Fruit fly (Drosophila melanogaster) whole organism, adult: ENCODE results near the gene fmt.
A peak's percentile ranks its signal among the peaks of the same experiment; 100 is the strongest.

ENCODE experiments used
- CG11617 ChIP-seq: fragments of 200-800 bp; sonication (Bioruptor generic); optimal IDR thresholded peaks from 2 replicates; lab custom pipeline; 2017; ENCODE audit warnings: mild to moderate bottlenecking, missing biosample characterization, missing genetic modification reagents, missing genetic modification characterization
- CG12768 ChIP-seq: fragments of 200-800 bp; sonication (Bioruptor generic); optimal IDR thresholded peaks from 2 replicates; lab custom pipeline; 2017; ENCODE audit warnings: missing biosample characterization, missing genetic modification characterization, mild to moderate bottlenecking, moderate library complexity, missing genetic modification reagents
- CG14711 ChIP-seq: fragments of 200-800 bp; sonication (Bioruptor generic); optimal IDR thresholded peaks from 2 replicates; lab custom pipeline; 2018; ENCODE audit warnings: missing biosample characterization, mild to moderate bottlenecking, missing genetic modification characterization, moderate library complexity
- CG1620 ChIP-seq: fragments of 200-800 bp; sonication (Bioruptor generic); optimal IDR thresholded peaks from 2 replicates; lab custom pipeline; 2016; ENCODE audit warnings: missing biosample characterization, missing genetic modification characterization
- CG33017 ChIP-seq: fragments of 200-800 bp; sonication (Bioruptor generic); optimal IDR thresholded peaks from 2 replicates; lab custom pipeline; 2018; ENCODE audit warnings: missing biosample characterization, mild to moderate bottlenecking, missing genetic modification characterization, moderate library complexity
- CG5204 ChIP-seq: fragments of 200-800 bp; sonication (Bioruptor generic); optimal IDR thresholded peaks from 2 replicates; lab custom pipeline; 2016; ENCODE audit warnings: missing biosample characterization, missing genetic modification characterization
- CG7045 ChIP-seq: fragments of 200-800 bp; sonication (Bioruptor generic); optimal IDR thresholded peaks from 2 replicates; lab custom pipeline; 2017; ENCODE audit warnings: missing biosample characterization, mild to moderate bottlenecking, missing genetic modification characterization
- CG7101 ChIP-seq: fragments of 200-800 bp; sonication (Bioruptor generic); optimal IDR thresholded peaks from 2 replicates; lab custom pipeline; 2018; ENCODE audit warnings: missing biosample characterization, mild to moderate bottlenecking, missing genetic modification characterization, moderate library complexity
- Clk ChIP-seq: fragments of 200-800 bp; sonication (Bioruptor generic); optimal IDR thresholded peaks from 2 replicates; lab custom pipeline; 2017; ENCODE audit warnings: missing biosample characterization, missing genetic modification characterization
- Crg-1 ChIP-seq: fragments of 200-800 bp; sonication (Bioruptor generic); optimal IDR thresholded peaks from 2 replicates; lab custom pipeline; 2016; ENCODE audit warnings: missing biosample characterization, missing genetic modification characterization
- Hr96 ChIP-seq: fragments of 200-800 bp; sonication (Bioruptor generic); optimal IDR thresholded peaks from 2 replicates; lab custom pipeline; 2016; ENCODE audit warnings: missing biosample characterization, missing genetic modification characterization
- Mnt ChIP-seq: fragments of 200-800 bp; sonication (Bioruptor generic); optimal IDR thresholded peaks from 2 replicates; lab custom pipeline; 2016; ENCODE audit warnings: missing biosample characterization, mild to moderate bottlenecking, missing genetic modification characterization
- bab1 ChIP-seq: fragments of 200-800 bp; sonication (Bioruptor generic); optimal IDR thresholded peaks from 3 replicates; lab custom pipeline; 2019; ENCODE audit warnings: missing biosample characterization, mild to moderate bottlenecking, missing genetic modification characterization, moderate library complexity
- cic ChIP-seq: fragments of 200-800 bp; sonication (Bioruptor generic); optimal IDR thresholded peaks from 2 replicates; lab custom pipeline; 2017; ENCODE audit warnings: missing biosample characterization, mild to moderate bottlenecking, missing genetic modification characterization, moderate library complexity
- cnc ChIP-seq, 2 experiments: fragments of >200 bp; optimal IDR thresholded peaks; 2 replicates each; lab custom pipeline; 2017
- kay ChIP-seq: fragments of 200-800 bp; sonication (Bioruptor generic); peaks from one replicate; lab custom pipeline; 2016; ENCODE audit warnings: missing biosample characterization, missing genetic modification characterization, borderline replicate concordance
- ovo ChIP-seq: fragments of 200-800 bp; sonication (Bioruptor generic); optimal IDR thresholded peaks from 2 replicates; lab custom pipeline; 2016; ENCODE audit warnings: missing biosample characterization, missing genetic modification characterization
- pad ChIP-seq: fragments of 200-800 bp; sonication (Bioruptor generic); optimal IDR thresholded peaks from 3 replicates; lab custom pipeline; 2017; ENCODE audit warnings: missing biosample characterization, missing genetic modification characterization, mild to moderate bottlenecking, moderate library complexity, missing genetic modification reagents
- tj ChIP-seq: fragments of 200-800 bp; sonication (Bioruptor generic); optimal IDR thresholded peaks from 3 replicates; lab custom pipeline; 2017; ENCODE audit warnings: missing biosample characterization, mild to moderate bottlenecking, missing genetic modification characterization, moderate library complexity
- toe ChIP-seq: fragments of 200-800 bp; sonication (Bioruptor generic); optimal IDR thresholded peaks from 2 replicates; lab custom pipeline; 2016; ENCODE audit warnings: missing biosample characterization, missing genetic modification characterization

The fmt gene

DNA sequence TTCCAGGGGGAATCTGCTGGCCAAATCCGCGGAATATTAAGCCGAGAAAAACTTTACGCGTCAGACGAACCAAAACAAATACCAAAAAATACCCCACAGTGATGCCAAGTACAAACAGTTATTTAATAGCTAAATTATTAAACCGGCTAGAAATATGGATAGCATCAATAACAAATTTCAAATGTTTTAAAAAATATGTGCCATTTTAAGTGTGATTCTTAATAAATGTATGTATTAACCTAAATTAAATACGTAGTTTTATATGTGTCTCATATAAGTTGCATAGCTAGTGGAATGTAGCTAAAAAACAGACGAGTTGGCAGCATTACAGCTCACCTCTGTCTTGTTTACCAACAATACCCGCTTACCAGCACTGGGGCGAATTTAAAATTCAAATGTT lies 8.1 kb upstream of the fmt start, which contains the start of gene CG10274:
Gene CG10274 (minus strand): TSS at position 54 of the 400 bp plus-strand sequence.
- TF ChIP-seq cnc (optimal IDR thresholded peaks at IDR 0.05; lab: Kevin White, UChicago) (no peak), bab1 (GFP tag; lab: Kevin White, UChicago) (peak; percentile 61), toe (peak; percentile 79), CG11617 (peak; percentile 75), tj (peak; percentile 42), kay (GFP tag; lab: Kevin White, UChicago) (no peak), pad (GFP tag; lab: Kevin White, UChicago) (peak; percentile 70), CG14711 (tag; lab: Kevin White, UChicago) (peak; percentile 76), CG12768 (peak; percentile 73), Mnt (GFP tag; lab: Kevin White, UChicago) (peak; percentile 41), CG7101 (peak; percentile 77), CG33017 (tag; lab: Kevin White, UChicago) (peak; percentile 45), CG1620 (GFP tag; lab: Kevin White, UChicago) (peak; percentile 82), Hr96 (peak; percentile 68), cic (GFP tag; lab: Kevin White, UChicago) (peak; percentile 23), CG5204 (no peak), ovo (GFP tag; lab: Kevin White, UChicago) (peak; percentile 52), Clk (peak; percentile 52), CG7045 (GFP tag; lab: Kevin White, UChicago) (peak; percentile 67), Crg-1 (GFP tag; lab: Kevin White, UChicago) (peak; percentile 74)

DNA sequence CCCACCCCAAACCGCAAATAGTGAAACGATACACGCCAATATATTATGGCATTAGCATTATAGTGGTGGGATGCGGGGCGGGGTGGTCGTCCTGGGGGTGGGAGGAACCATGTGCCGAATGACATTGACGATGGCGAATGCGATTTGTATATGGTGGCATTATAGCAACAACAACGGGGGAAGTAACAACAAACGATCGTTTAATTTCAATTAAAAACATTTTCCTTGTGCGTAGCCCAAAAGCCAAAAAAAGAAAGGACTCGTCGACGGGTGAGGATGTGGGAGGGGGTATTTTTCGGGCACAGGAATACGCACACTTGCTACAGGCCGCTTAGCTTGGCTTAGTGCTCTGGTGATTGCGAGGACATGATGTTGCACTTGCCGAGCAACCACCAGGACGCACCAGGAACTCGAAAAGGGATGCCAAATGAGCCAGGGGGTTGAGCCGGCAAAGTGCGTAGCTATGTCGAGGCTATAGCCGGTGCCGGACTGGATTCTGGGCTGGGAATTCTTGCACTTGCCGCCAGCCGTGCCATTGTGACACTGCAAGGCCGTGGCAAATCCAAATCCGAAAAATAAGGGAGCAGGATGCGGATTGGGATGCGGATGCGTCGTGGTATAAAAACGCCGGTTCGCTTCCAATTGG lies 11.1 kb downstream of the fmt start, which contains the start of gene Prdm13:
Gene Prdm13 (plus strand): TSS at position 645 of the 646 bp plus-strand sequence.
- TF ChIP-seq kay (GFP tag; lab: Kevin White, UChicago) (no peak), bab1 (GFP tag; lab: Kevin White, UChicago) (no peak), tj (no peak), cnc (optimal IDR thresholded peaks at IDR 0.05; lab: Kevin White, UChicago) (no peak), Clk (no peak), CG33017 (tag; lab: Kevin White, UChicago) (no peak), Crg-1 (GFP tag; lab: Kevin White, UChicago) (no peak), CG5204 (no peak)

DNA sequence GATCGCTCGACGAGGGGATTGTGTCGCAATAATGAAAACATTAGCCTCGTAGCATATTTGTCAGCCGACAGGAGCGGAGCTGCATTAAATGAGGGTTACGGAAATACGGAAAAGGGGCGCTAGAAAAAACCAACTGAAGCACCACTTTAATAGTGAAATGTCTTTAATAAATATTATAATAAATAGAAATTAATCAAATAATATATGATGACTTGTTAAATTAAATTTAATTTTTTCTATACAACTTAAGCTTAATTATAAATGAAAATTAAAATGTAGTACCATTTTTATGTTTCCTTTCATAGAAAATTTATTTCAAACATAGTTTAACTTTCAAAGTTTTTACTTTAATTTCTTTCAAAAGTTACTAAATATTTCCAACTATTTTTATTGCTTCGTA lies 11.7 kb downstream of the fmt start:
- TF ChIP-seq CG11617 (no peak), Crg-1 (GFP tag; lab: Kevin White, UChicago) (no peak), pad (GFP tag; lab: Kevin White, UChicago) (no peak), ovo (GFP tag; lab: Kevin White, UChicago) (no peak), CG1620 (GFP tag; lab: Kevin White, UChicago) (no peak), kay (GFP tag; lab: Kevin White, UChicago) (no peak), tj (no peak), CG33017 (tag; lab: Kevin White, UChicago) (no peak), Mnt (GFP tag; lab: Kevin White, UChicago) (no peak), CG5204 (no peak), cic (GFP tag; lab: Kevin White, UChicago) (no peak), cnc (optimal IDR thresholded peaks at IDR 0.05; lab: Kevin White, UChicago) (no peak), CG12768 (no peak), CG7045 (GFP tag; lab: Kevin White, UChicago) (no peak)

DNA sequence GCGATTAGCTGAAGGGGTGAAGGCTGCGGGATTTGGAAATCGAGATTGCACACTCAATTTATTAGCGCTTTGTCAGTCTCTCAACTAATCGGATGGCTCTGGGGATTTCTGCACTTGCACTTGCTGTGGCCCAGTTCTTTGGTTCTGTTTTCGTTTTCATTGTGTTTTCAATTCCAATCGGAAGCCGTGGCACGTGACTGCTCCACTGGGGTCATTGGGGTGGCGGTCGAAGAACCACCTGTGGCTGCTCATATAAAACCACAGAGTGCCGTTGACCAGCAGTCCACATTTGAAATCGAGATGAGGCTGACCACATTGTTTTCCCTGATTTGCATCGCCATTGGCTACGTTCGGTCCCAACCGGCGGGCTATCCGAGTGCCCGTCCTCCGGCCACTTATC lies 13.2 kb downstream of the fmt start, which contains the start of gene Cpr65Az:
Gene Cpr65Az (plus strand): TSS at position 301 of the 400 bp plus-strand sequence.
- TF ChIP-seq CG33017 (tag; lab: Kevin White, UChicago) (no peak), CG1620 (GFP tag; lab: Kevin White, UChicago) (no peak), pad (GFP tag; lab: Kevin White, UChicago) (no peak), cic (GFP tag; lab: Kevin White, UChicago) (no peak), CG5204 (no peak), ovo (GFP tag; lab: Kevin White, UChicago) (no peak), cnc (optimal IDR thresholded peaks at IDR 0.05; lab: Kevin White, UChicago) (no peak), CG7101 (no peak), bab1 (GFP tag; lab: Kevin White, UChicago) (no peak), tj (no peak), kay (GFP tag; lab: Kevin White, UChicago) (no peak), CG12768 (no peak), Clk (no peak)

DNA sequence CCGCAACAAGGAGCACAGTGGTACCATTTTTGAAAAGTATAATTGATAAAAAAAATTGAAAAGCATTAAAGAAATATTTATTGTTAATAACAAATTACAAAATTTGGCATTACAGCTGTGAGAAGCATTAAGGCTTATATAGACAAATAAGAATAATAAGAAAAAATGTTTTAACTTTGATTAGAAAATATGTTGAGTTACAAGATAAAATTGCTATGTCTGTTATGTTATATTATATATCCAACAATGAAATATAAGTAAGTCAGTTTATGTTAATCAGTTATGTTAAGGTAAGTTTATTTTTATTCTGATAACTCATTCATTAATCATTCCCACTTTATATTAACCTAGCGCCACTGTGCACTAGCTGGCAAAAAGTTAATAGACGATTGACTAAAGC lies 13.8 kb downstream of the fmt start:
- TF ChIP-seq CG7101 (no peak), toe (no peak), bab1 (GFP tag; lab: Kevin White, UChicago) (no peak), Crg-1 (GFP tag; lab: Kevin White, UChicago) (no peak), cnc (optimal IDR thresholded peaks at IDR 0.05; lab: Kevin White, UChicago) (no peak), pad (GFP tag; lab: Kevin White, UChicago) (no peak), kay (GFP tag; lab: Kevin White, UChicago) (no peak), CG7045 (GFP tag; lab: Kevin White, UChicago) (no peak), tj (no peak), cic (GFP tag; lab: Kevin White, UChicago) (no peak), Clk (no peak), CG11617 (no peak), CG5204 (no peak), Mnt (GFP tag; lab: Kevin White, UChicago) (no peak)

DNA sequence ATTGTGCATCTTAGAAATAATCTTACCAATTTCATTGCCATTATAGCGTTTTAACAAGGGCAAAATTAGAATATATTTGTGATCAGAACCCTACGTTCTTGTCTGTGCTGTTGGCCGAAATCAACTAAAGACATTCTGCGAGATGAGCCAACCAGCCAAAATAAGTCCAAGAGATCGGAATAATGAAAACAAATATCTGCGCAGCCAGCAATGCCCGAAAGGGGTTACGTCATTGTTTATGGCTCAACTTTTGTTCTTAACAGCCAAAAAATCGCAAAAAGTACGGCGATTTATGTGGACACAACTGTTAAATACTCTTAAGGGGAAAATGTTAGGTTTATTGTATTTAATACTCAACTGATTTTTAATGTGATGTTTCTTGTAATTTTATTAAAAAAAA lies 15.2 kb downstream of the fmt start, which contains the start of gene Cpr65Ay:
Gene Cpr65Ay (minus strand): TSS at position 101 of the 400 bp plus-strand sequence.
- TF ChIP-seq Mnt (GFP tag; lab: Kevin White, UChicago) (no peak), Hr96 (no peak), cnc (optimal IDR thresholded peaks at IDR 0.05; lab: Kevin White, UChicago) (no peak), tj (no peak), ovo (GFP tag; lab: Kevin White, UChicago) (no peak), CG11617 (no peak), bab1 (GFP tag; lab: Kevin White, UChicago) (no peak), cic (GFP tag; lab: Kevin White, UChicago) (no peak), CG7101 (no peak), CG5204 (no peak)
